Fruit fly (Drosophila melanogaster): Measurements from ENCODE around the gene spartin.
A peak's percentile ranks its signal among the peaks of the same experiment; 100 is the strongest.

spartin gene

dm6 chr3R:4664947-4665346 lies 10.3 kb downstream of the spartin start (continued):
- peak; percentile 81 for TF ChIP-seq CG3032 (tag; optimal IDR thresholded peaks at IDR 0.05)
- TF ChIP-seq CG1621 (tag; optimal IDR thresholded peaks at IDR 0.05): peak; percentile 85
- TF ChIP-seq CG9139 (GFP tag; optimal IDR thresholded peaks at IDR 0.05): peak; percentile 93
- peak; percentile 51 for TF ChIP-seq Ets21C (GFP tag; optimal IDR thresholded peaks at IDR 0.05)
- TF ChIP-seq Hr38 (GFP tag; optimal IDR thresholded peaks at IDR 0.05): peak; percentile 76
- peak; percentile 61 for TF ChIP-seq CG32006 (GFP tag; optimal IDR thresholded peaks at IDR 0.05)
- TF ChIP-seq Smox (GFP tag; optimal IDR thresholded peaks at IDR 0.05): peak; percentile 82
- peak; percentile 92 for TF ChIP-seq CG10631 (GFP tag; optimal IDR thresholded peaks at IDR 0.05)
- peak; percentile 82 for TF ChIP-seq Met (GFP tag; optimal IDR thresholded peaks at IDR 0.05)
- peak; percentile 85 for TF ChIP-seq topi (GFP tag; optimal IDR thresholded peaks at IDR 0.05)
- peak; percentile 89 for TF ChIP-seq CG7368 (GFP tag; optimal IDR thresholded peaks at IDR 0.05)
- TF ChIP-seq CG11294 (GFP tag; IDR thresholded peaks at IDR 0.05): peak; percentile 53; the same call in 1 of the 2 replicates
- peak; percentile 54 for TF ChIP-seq Hr39 (GFP tag; optimal IDR thresholded peaks at IDR 0.05)
- TF ChIP-seq CG3919 (GFP tag; optimal IDR thresholded peaks at IDR 0.05): peak; percentile 87
- TF ChIP-seq Lpt (GFP tag; optimal IDR thresholded peaks at IDR 0.05): peak; percentile 41
- TF ChIP-seq CG8119 (GFP tag; IDR thresholded peaks at IDR 0.05): peak; percentile 63
- peak; percentile 50 for TF ChIP-seq fd85E (GFP tag; optimal IDR thresholded peaks at IDR 0.05)
- peak; percentile 86 to 93 for TF ChIP-seq ss (GFP tag; optimal IDR thresholded peaks at IDR 0.05)

DNA sequence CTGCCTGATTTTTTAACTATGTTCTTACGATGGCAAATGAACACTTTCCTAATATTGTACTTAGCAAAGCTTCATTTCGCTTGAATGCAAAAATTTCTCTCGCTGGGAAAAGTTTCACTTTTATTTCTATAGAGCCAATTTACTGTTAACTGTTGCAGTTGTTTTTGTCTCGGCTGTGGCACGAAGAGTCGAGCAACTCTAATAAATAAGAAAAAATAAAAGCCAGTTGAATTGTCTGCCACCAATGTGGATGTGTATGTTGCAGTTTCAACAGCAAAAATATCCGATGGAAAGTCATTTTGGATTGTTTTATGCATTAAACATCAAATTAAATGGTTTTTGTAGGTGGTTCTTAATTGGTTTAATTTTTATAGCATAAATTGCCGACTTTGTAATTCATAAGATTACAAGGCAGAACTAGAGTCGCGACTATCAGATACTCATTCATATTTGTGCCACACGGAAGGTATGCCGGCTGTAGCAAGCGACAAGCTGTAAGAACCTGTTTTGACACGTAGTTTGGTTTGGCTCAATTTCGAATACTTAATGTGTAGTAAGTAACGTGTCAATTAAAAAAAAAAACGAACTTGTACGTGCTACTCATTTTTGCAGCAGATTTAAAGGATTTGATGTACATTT lies 11.5 kb downstream of the spartin start:
- peak; percentile 22 for TF ChIP-seq Eip78C (GFP tag)
- TF ChIP-seq CG3919 (GFP tag; optimal IDR thresholded peaks at IDR 0.05): no peak

DNA sequence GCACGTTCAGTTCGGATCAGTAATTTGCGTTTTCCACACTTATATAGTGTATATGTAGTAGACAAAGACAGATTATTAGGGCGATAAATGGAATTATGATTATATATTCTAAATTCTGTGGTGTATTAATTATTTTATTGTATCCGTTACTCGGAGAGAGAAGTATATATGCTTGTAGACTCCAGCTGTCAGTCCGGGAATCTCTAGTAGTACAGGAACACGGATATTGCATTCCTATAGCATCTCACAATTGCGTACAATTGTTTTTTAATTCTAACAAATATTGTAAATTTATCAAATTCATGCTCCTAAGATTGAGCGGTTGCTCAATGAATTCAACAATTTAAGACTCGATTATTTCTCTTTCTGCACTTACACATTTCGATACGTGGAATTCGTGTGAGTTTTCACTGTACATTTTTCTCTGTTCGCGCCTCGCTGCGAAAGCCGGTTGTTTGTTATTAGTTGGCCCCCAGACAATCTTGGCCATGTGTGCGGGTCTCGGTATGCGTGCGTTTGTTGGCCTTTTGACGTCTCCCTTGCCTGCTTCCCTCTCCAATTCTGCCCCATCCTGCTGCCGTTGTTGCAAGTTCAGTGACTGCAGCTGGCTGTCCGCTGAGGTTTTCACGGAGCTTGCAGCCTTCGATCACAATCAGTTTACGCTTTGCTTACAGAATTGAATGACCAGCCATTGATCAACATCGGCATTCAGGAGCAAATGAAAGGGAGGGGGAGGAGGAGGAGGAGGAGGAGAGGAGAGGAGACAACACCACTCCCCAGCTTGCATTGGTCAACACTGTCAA lies 13.0 kb downstream of the spartin start:
- TF ChIP-seq CG6808 (GFP tag; optimal IDR thresholded peaks at IDR 0.05) (peak; percentile 55), Hr4 (GFP tag; optimal IDR thresholded peaks at IDR 0.05) (peak; percentile 72), acj6 (GFP tag; optimal IDR thresholded peaks at IDR 0.05) (peak; percentile 66), vri (GFP tag; optimal IDR thresholded peaks at IDR 0.05) (no peak), lz (GFP tag; optimal IDR thresholded peaks at IDR 0.05) (peak; percentile 72), CG1621 (tag; optimal IDR thresholded peaks at IDR 0.05) (no peak), CG10669 (GFP tag; optimal IDR thresholded peaks at IDR 0.05) (no peak), ss (GFP tag; optimal IDR thresholded peaks at IDR 0.05) (no peak), Hr38 (GFP tag; optimal IDR thresholded peaks at IDR 0.05) (no peak), svp (GFP tag) (peak; percentile 91), Lpt (GFP tag; optimal IDR thresholded peaks at IDR 0.05) (peak; percentile 35), dsx (GFP tag; optimal IDR thresholded peaks at IDR 0.05; ENCODE audit: poor library complexity, severe bottlenecking) (no peak), CG15336 (GFP tag; IDR thresholded peaks at IDR 0.05) (no peak; the same call in 1 of the 2 replicates), Eip78C (GFP tag) (peak; percentile 94), OdsH (GFP tag; optimal IDR thresholded peaks at IDR 0.05) (peak; percentile 65), CG8632 (GFP tag; optimal IDR thresholded peaks at IDR 0.05) (no peak), Smox (GFP tag; optimal IDR thresholded peaks at IDR 0.05) (peak; percentile 74), cyc (GFP tag; optimal IDR thresholded peaks at IDR 0.05) (peak; percentile 66), CG11762 (GFP tag; optimal IDR thresholded peaks at IDR 0.05; ENCODE audit: insufficient read depth) (peak; percentile 10), net (GFP tag; optimal IDR thresholded peaks at IDR 0.05) (peak; percentile 60), CG8319 (GFP tag; optimal IDR thresholded peaks at IDR 0.05) (no peak), fd85E (GFP tag; optimal IDR thresholded peaks at IDR 0.05) (no peak), Sox102F (GFP tag; optimal IDR thresholded peaks at IDR 0.05) (peak; percentile 58), spab (GFP tag; optimal IDR thresholded peaks at IDR 0.05) (peak; percentile 49), CG16779 (tag; optimal IDR thresholded peaks at IDR 0.05) (no peak), salr (GFP tag; optimal IDR thresholded peaks at IDR 0.05) (peak in 1 of 2 experiments; percentile 90), CG3032 (tag; optimal IDR thresholded peaks at IDR 0.05) (peak; percentile 22), pdm3 (GFP tag; optimal IDR thresholded peaks at IDR 0.05) (peak; percentile 64), CG8119 (GFP tag; IDR thresholded peaks at IDR 0.05) (0 out of 3 replicates have a peak, but pooled peaks have one; percentile 25), Ets96B (tag; optimal IDR thresholded peaks at IDR 0.05) (peak; percentile 31), esn (GFP tag; optimal IDR thresholded peaks at IDR 0.05) (peak; percentile 86), CG9139 (GFP tag; optimal IDR thresholded peaks at IDR 0.05) (no peak), CG11902 (GFP tag; optimal IDR thresholded peaks at IDR 0.05) (peak; percentile 32), CG10631 (GFP tag; optimal IDR thresholded peaks at IDR 0.05) (peak; percentile 61), fd59A (GFP tag; optimal IDR thresholded peaks at IDR 0.05) (peak; percentile 25), Met (GFP tag; optimal IDR thresholded peaks at IDR 0.05) (peak; percentile 76)
